Worm (Caenorhabditis elegans) whole organism, young adult: ENCODE measurements around the gene dsl-4.

Experiments used
- B0019.2 ChIP-seq: fragments of 200-800 bp; sonication (Bioruptor generic); conservative IDR thresholded peaks from 2 replicates; pipeline ENCODE4 v1.3.6; 2022; ENCODE audit warnings: missing genetic modification reagents, missing genetic modification characterization, missing compliant biosample characterization
- C06A6.2 ChIP-seq: fragments of 200-800 bp; sonication (Bioruptor generic); conservative IDR thresholded peaks from 2 replicates; pipeline ENCODE4 v1.3.6; 2022; ENCODE audit warnings: missing genetic modification characterization, missing compliant biosample characterization
- F10E7.11 ChIP-seq: sonication (generic microtip); optimal IDR thresholded peaks from 2 replicates; lab custom pipeline; 2017; ENCODE audit warnings: mild to moderate bottlenecking, missing genetic modification characterization, moderate library complexity, missing compliant biosample characterization
- F22D6.2 ChIP-seq: sonication (generic microtip); optimal IDR thresholded peaks from 2 replicates; lab custom pipeline; 2016; ENCODE audit warnings: mild to moderate bottlenecking, missing genetic modification characterization, missing compliant biosample characterization
- F57C9.4 ChIP-seq: sonication (generic microtip); optimal IDR thresholded peaks from 2 replicates; lab custom pipeline; 2017; ENCODE audit warnings: mild to moderate bottlenecking, missing genetic modification characterization, missing compliant biosample characterization
- K12H6.12 ChIP-seq: fragments of 200-800 bp; sonication (Bioruptor generic); optimal IDR thresholded peaks from 2 replicates; lab custom pipeline; 2018; ENCODE audit warnings: mild to moderate bottlenecking, missing genetic modification characterization, missing compliant biosample characterization
- Y53F4B.3 ChIP-seq: fragments of 200-800 bp; sonication (Bioruptor generic); IDR thresholded peaks from 2 replicates; pipeline ENCODE4 v1.3.6; 2022; ENCODE audit warnings: missing genetic modification reagents, missing genetic modification characterization, missing compliant biosample characterization
- Y56A3A.18 ChIP-seq: fragments of 200-800 bp; sonication (Bioruptor generic); IDR thresholded peaks from 2 replicates; pipeline ENCODE4 v1.3.6; 2022; ENCODE audit warnings: missing genetic modification reagents, missing genetic modification characterization, missing compliant biosample characterization
- ZK185.1 ChIP-seq: sonication (generic microtip); optimal IDR thresholded peaks from 2 replicates; lab custom pipeline; 2016; ENCODE audit warnings: mild to moderate bottlenecking, missing genetic modification characterization, missing compliant biosample characterization; ENCODE audit not compliant: poor library complexity, severe bottlenecking
- akir-1 ChIP-seq: fragments of 200-800 bp; sonication (Bioruptor generic); optimal IDR thresholded peaks from 2 replicates; lab custom pipeline; 2018; ENCODE audit warnings: mild to moderate bottlenecking, missing genetic modification characterization, moderate library complexity, missing compliant biosample characterization
- aptf-2 ChIP-seq: fragments of 200-800 bp; sonication (Bioruptor generic); conservative IDR thresholded peaks from 2 replicates; pipeline ENCODE4 v1.3.6; 2022; ENCODE audit warnings: missing genetic modification reagents, missing genetic modification characterization, missing compliant biosample characterization
- atf-7 ChIP-seq: sonication (generic microtip); optimal IDR thresholded peaks from 2 replicates; lab custom pipeline; 2017; ENCODE audit warnings: mild to moderate bottlenecking, missing genetic modification characterization, missing compliant biosample characterization
- athp-1 ChIP-seq: sonication (generic microtip); optimal IDR thresholded peaks from 2 replicates; lab custom pipeline; 2017; ENCODE audit warnings: mild to moderate bottlenecking, missing genetic modification characterization, missing compliant biosample characterization
- ccch-3 ChIP-seq: fragments of 200-800 bp; sonication (Bioruptor generic); optimal IDR thresholded peaks from 2 replicates; lab custom pipeline; 2018; ENCODE audit warnings: mild to moderate bottlenecking, missing genetic modification characterization, missing compliant biosample characterization
- cebp-1 ChIP-seq, 2 experiments: fragments of 200-800 bp in 1 of 2; sonication (Bioruptor generic) in 1 of 2; sonication (generic microtip) in 1 of 2; IDR thresholded peaks in 1 of 2; optimal IDR thresholded peaks in 1 of 2; 2 replicates each; pipeline versions ENCODE4 v1.3.6 to Lab custom; 2017 to 2022; ENCODE audit warnings: missing compliant biosample characterization in 2 of 2, missing genetic modification characterization in 2 of 2, mild to moderate bottlenecking in 1 of 2, missing genetic modification reagents in 1 of 2, moderate library complexity in 1 of 2
- cebp-2 ChIP-seq: fragments of 200-800 bp; sonication (Bioruptor generic); IDR thresholded peaks from 2 replicates; pipeline ENCODE4 v1.3.6; 2022; ENCODE audit warnings: missing genetic modification characterization, missing compliant biosample characterization
- ceh-27 ChIP-seq: fragments of 200-800 bp; sonication (Bioruptor generic); optimal IDR thresholded peaks from 2 replicates; lab custom pipeline; 2018; ENCODE audit warnings: mild to moderate bottlenecking, missing genetic modification characterization, moderate library complexity, missing compliant biosample characterization
- chd-7 ChIP-seq: sonication (generic microtip); optimal IDR thresholded peaks from 2 replicates; lab custom pipeline; 2016; ENCODE audit warnings: mild to moderate bottlenecking, missing genetic modification characterization, moderate library complexity, missing compliant biosample characterization
- efl-1 ChIP-seq: fragments of 150-350 bp; optimal IDR thresholded peaks from 2 replicates; lab custom pipeline; 2014; ENCODE audit warnings: missing biosample characterization, missing genetic modification reagents, missing genetic modification characterization
- egl-18 ChIP-seq: fragments of 200-800 bp; sonication (Bioruptor generic); IDR thresholded peaks from 2 replicates; pipeline ENCODE4 v1.3.6; 2022; ENCODE audit warnings: missing genetic modification reagents, missing genetic modification characterization, missing compliant biosample characterization
- egrh-3 ChIP-seq: fragments of 200-800 bp; sonication (Bioruptor generic); IDR thresholded peaks from 2 replicates; pipeline ENCODE4 v1.3.6; 2022; ENCODE audit warnings: missing genetic modification reagents, missing genetic modification characterization, missing compliant biosample characterization
- ets-4 ChIP-seq: fragments of 200-800 bp; sonication (Bioruptor generic); optimal IDR thresholded peaks from 2 replicates; lab custom pipeline; 2018; ENCODE audit warnings: mild to moderate bottlenecking, missing genetic modification characterization, missing compliant biosample characterization
- hlh-12 ChIP-seq: sonication (generic microtip); optimal IDR thresholded peaks from 2 replicates; lab custom pipeline; 2016; ENCODE audit warnings: missing genetic modification characterization, missing compliant biosample characterization
- hmg-1.2 ChIP-seq: fragments of 200-800 bp; sonication (Bioruptor generic); IDR thresholded peaks from 2 replicates; pipeline ENCODE4 v1.3.6; 2022; ENCODE audit warnings: missing genetic modification reagents, missing genetic modification characterization, missing compliant biosample characterization
- lin-26 ChIP-seq: fragments of 200-800 bp; sonication (Bioruptor generic); IDR thresholded peaks from 2 replicates; pipeline ENCODE4 v1.3.6; 2022; ENCODE audit warnings: missing genetic modification reagents, missing genetic modification characterization, missing compliant biosample characterization
- lsl-1 ChIP-seq: fragments of 200-800 bp; sonication (Bioruptor generic); optimal IDR thresholded peaks from 2 replicates; lab custom pipeline; 2018; ENCODE audit warnings: mild to moderate bottlenecking, missing genetic modification characterization, moderate library complexity, missing compliant biosample characterization
- lsy-27 ChIP-seq: sonication (generic microtip); optimal IDR thresholded peaks from 2 replicates; lab custom pipeline; 2017; ENCODE audit warnings: missing genetic modification characterization, mild to moderate bottlenecking, missing compliant biosample characterization, antibody characterized with exemption, missing genotype, borderline replicate concordance; ENCODE audit not compliant: insufficient read depth
- mcd-1 ChIP-seq: fragments of 200-800 bp; sonication (Bioruptor generic); IDR thresholded peaks from 2 replicates; pipeline ENCODE4 v1.3.6; 2022; ENCODE audit warnings: missing genetic modification reagents, missing genetic modification characterization, missing compliant biosample characterization
- nfyb-1 ChIP-seq: fragments of 200-800 bp; sonication (Bioruptor generic); IDR thresholded peaks from 2 replicates; pipeline ENCODE4 v1.3.6; 2022; ENCODE audit warnings: missing genetic modification reagents, missing genetic modification characterization, missing compliant biosample characterization
- nhr-179 ChIP-seq: sonication (generic microtip); optimal IDR thresholded peaks from 2 replicates; lab custom pipeline; 2016; ENCODE audit warnings: mild to moderate bottlenecking, missing genetic modification characterization, missing compliant biosample characterization
- nhr-27 ChIP-seq: fragments of 200-800 bp; sonication (Bioruptor generic); optimal IDR thresholded peaks from 2 replicates; lab custom pipeline; 2018; ENCODE audit warnings: mild to moderate bottlenecking, missing genetic modification characterization, moderate library complexity, missing compliant biosample characterization
- pha-4 ChIP-seq: fragments of 150-350 bp; sonication (generic microtip); optimal IDR thresholded peaks from 2 replicates; lab custom pipeline; 2014; ENCODE audit warnings: missing biosample characterization, missing genetic modification reagents, missing genetic modification characterization
- rcor-1 ChIP-seq: fragments of 200-800 bp; sonication (Bioruptor generic); IDR thresholded peaks from 2 replicates; pipeline ENCODE4 v1.3.6; 2022; ENCODE audit warnings: missing genetic modification reagents, missing genetic modification characterization, missing compliant biosample characterization
- sea-2 ChIP-seq: fragments of 200-800 bp; sonication (Bioruptor generic); IDR thresholded peaks from 2 replicates; pipeline ENCODE4 v1.3.6; 2022; ENCODE audit warnings: missing genetic modification characterization, missing compliant biosample characterization
- snpc-3.4 ChIP-seq: sonication (generic microtip); optimal IDR thresholded peaks from 2 replicates; lab custom pipeline; 2017; ENCODE audit warnings: missing genetic modification characterization, mild to moderate bottlenecking, missing compliant biosample characterization, antibody characterized with exemption, moderate library complexity, missing genotype, missing genetic modification reagents
- somi-1 ChIP-seq: fragments of 200-800 bp; sonication (Bioruptor generic); optimal IDR thresholded peaks from 2 replicates; lab custom pipeline; 2018; ENCODE audit warnings: mild to moderate bottlenecking, missing genetic modification characterization, missing compliant biosample characterization
- sptf-2 ChIP-seq: fragments of 200-800 bp; sonication (Bioruptor generic); optimal IDR thresholded peaks from 2 replicates; lab custom pipeline; 2018; ENCODE audit warnings: mild to moderate bottlenecking, missing genetic modification characterization, missing compliant biosample characterization
- tbp1 ChIP-seq: fragments of 200-800 bp; sonication (Bioruptor generic); optimal IDR thresholded peaks from 2 replicates; lab custom pipeline; 2018; ENCODE audit warnings: mild to moderate bottlenecking, missing genetic modification characterization, missing compliant biosample characterization
- xnd-1 ChIP-seq: sonication (generic microtip); optimal IDR thresholded peaks from 2 replicates; lab custom pipeline; 2016; ENCODE audit warnings: missing genotype, missing genetic modification reagents, missing genetic modification characterization, missing compliant biosample characterization
- ztf-22 ChIP-seq: fragments of 200-800 bp; sonication (Bioruptor generic); optimal IDR thresholded peaks from 2 replicates; lab custom pipeline; 2018; ENCODE audit warnings: mild to moderate bottlenecking, missing genetic modification characterization, moderate library complexity, missing compliant biosample characterization

Gene dsl-4

DNA sequence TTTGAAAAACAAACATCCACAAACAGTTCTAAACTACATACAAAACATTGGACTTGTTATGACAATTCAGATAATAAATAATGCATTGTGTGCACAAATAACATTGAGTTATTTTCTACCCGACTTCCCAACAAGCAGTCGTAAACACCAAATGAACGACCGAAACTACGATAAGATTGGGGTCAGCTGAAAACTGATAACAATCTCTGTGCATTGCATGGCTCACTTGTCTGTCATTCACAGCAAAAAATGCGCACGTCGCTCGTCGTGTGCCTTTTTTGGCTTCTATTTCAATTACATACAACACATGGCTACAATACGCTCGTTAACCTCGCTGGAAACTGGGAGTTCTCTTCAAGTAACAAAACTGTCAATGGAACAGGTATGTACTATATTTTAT lies 19.2 kb upstream of the dsl-4 start, which contains the start of gene C33G3.4 (continued):
- TF ChIP-seq cebp-2 (GFP tag; lab: Robert Waterston, UW) = no peak
- TF ChIP-seq F57C9.4 (tag; lab: Kevin White, UChicago) = no peak
- TF ChIP-seq aptf-2 (GFP tag; lab: Robert Waterston, UW) = no peak
- no peak for TF ChIP-seq akir-1 (GFP tag; lab: Kevin White, UChicago)
- no peak for TF ChIP-seq nhr-179 (tag; lab: Kevin White, UChicago)
- TF ChIP-seq ccch-3 (GFP tag; lab: Kevin White, UChicago) = no peak
- TF ChIP-seq ztf-22 (GFP tag; lab: Kevin White, UChicago) = peak; percentile 71
- no peak for TF ChIP-seq ceh-27 (GFP tag; lab: Kevin White, UChicago)
- TF ChIP-seq chd-7 (tag; lab: Kevin White, UChicago) = no peak
- TF ChIP-seq atf-7 (tag; lab: Kevin White, UChicago) = peak; percentile 39
- TF ChIP-seq sptf-2 (GFP tag; lab: Kevin White, UChicago) = no peak
- TF ChIP-seq egl-18 (GFP tag; lab: Robert Waterston, UW) = no peak
- TF ChIP-seq Y56A3A.18 (GFP tag; lab: Robert Waterston, UW) = no peak
- TF ChIP-seq sea-2 = no peak
- TF ChIP-seq somi-1 = no peak
- TF ChIP-seq lsy-27 (tag; lab: Kevin White, UChicago) = no peak
- TF ChIP-seq F22D6.2 (tag; lab: Kevin White, UChicago) = no peak
- peak; percentile 70; the same call in 1 of the 2 replicates for TF ChIP-seq nfyb-1 (GFP tag; lab: Robert Waterston, UW)
- TF ChIP-seq hlh-12 = no peak
- no peak for TF ChIP-seq athp-1 (tag; lab: Kevin White, UChicago)
- no peak for TF ChIP-seq C06A6.2
- no peak for TF ChIP-seq snpc-3.4
- no peak for TF ChIP-seq ZK185.1 (tag; lab: Kevin White, UChicago)
- TF ChIP-seq Y53F4B.3 (GFP tag; lab: Robert Waterston, UW) = no peak
- TF ChIP-seq nhr-27 (tag; lab: Kevin White, UChicago) = no peak
- no peak for TF ChIP-seq rcor-1
- TF ChIP-seq egrh-3 (GFP tag; lab: Robert Waterston, UW) = no peak
- no peak for TF ChIP-seq efl-1 (GFP tag; lab: Kevin White, UChicago)
- TF ChIP-seq ets-4 (GFP tag; lab: Kevin White, UChicago) = no peak
- no peak for TF ChIP-seq mcd-1
- TF ChIP-seq xnd-1 (tag; lab: Kevin White, UChicago) = no peak
- no peak for TF ChIP-seq hmg-1.2 (GFP tag; lab: Robert Waterston, UW)
- no peak for TF ChIP-seq cebp-1 (GFP tag; IDR thresholded peaks at IDR 0.05; lab: Robert Waterston, UW)
- no peak for TF ChIP-seq cebp-1 (tag; optimal IDR thresholded peaks at IDR 0.05; lab: Kevin White, UChicago)
- TF ChIP-seq B0019.2 (GFP tag; lab: Robert Waterston, UW) = no peak
- no peak for TF ChIP-seq lin-26 (GFP tag; lab: Robert Waterston, UW)

DNA sequence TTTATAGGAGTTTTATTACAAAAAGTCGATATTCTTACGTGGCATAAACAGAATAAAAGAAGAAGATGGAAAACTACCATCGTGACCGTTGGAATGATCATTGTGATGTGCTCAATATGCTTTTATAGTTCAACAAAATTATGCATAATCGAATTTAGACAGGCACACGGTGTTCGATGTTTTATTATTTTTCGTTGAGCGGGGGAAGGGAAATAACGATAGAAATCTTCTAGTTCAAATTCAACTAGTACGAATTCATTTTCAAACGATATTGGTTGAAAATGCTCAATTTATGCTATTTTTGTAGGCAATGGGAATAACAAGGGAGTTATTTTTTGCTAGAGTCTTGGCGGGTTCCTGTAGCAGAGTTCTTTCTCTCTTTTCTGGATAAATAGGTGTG lies 11.6 kb upstream of the dsl-4 start, which contains the start of gene C33G3.5:
Gene C33G3.5 (minus strand): TSS at position 101 of the 400 bp plus-strand sequence.
- TF ChIP-seq ccch-3 (GFP tag; lab: Kevin White, UChicago) (no peak), lsy-27 (tag; lab: Kevin White, UChicago) (no peak), egl-18 (GFP tag; lab: Robert Waterston, UW) (no peak), tbp1 (GFP tag; lab: Kevin White, UChicago) (no peak), lsl-1 (no peak), pha-4 (tag; lab: Kevin White, UChicago) (no peak), hlh-12 (no peak), nfyb-1 (GFP tag; lab: Robert Waterston, UW) (no peak), aptf-2 (GFP tag; lab: Robert Waterston, UW) (no peak), F10E7.11 (tag; lab: Kevin White, UChicago) (no peak), athp-1 (tag; lab: Kevin White, UChicago) (no peak), C06A6.2 (no peak), K12H6.12 (tag; lab: Kevin White, UChicago) (no peak)
